Worm (Caenorhabditis elegans) whole organism, L1 larva: ENCODE results near the gene F32D1.11.

Experiments
- C04F5.9 ChIP-seq: sonication (generic microtip); optimal IDR thresholded peaks from 2 replicates; lab custom pipeline; 2016; ENCODE audit warnings: missing genetic modification characterization, missing compliant biosample characterization
- alr-1 ChIP-seq: fragments of 200-800 bp; sonication (Bioruptor generic); optimal IDR thresholded peaks from 2 replicates; lab custom pipeline; 2018; ENCODE audit warnings: borderline replicate concordance, mild to moderate bottlenecking, missing genetic modification characterization, missing compliant biosample characterization
- blmp-1 ChIP-seq: fragments of 150-350 bp; optimal IDR thresholded peaks from 2 replicates; lab custom pipeline; 2014; ENCODE audit warnings: missing biosample characterization, missing genetic modification characterization
- ceh-82 ChIP-seq, 3 experiments: fragments of 150-350 bp in 1 of 3; sonication (generic microtip) in 2 of 3; optimal IDR thresholded peaks; 2 replicates each; lab custom pipeline; 2014 to 2017; ENCODE audit warnings: missing biosample characterization in 3 of 3, missing genetic modification characterization in 3 of 3
- ceh-90 ChIP-seq: sonication (generic microtip); optimal IDR thresholded peaks from 2 replicates; lab custom pipeline; 2016; ENCODE audit warnings: missing genetic modification characterization, missing compliant biosample characterization
- ces-1 ChIP-seq: fragments of 150-350 bp; optimal IDR thresholded peaks from 2 replicates; lab custom pipeline; 2014; ENCODE audit warnings: missing biosample characterization, missing genetic modification reagents, missing genetic modification characterization
- fkh-4 ChIP-seq: sonication (generic microtip); optimal IDR thresholded peaks from 2 replicates; lab custom pipeline; 2016; ENCODE audit warnings: missing compliant biosample characterization, missing genetic modification characterization, borderline replicate concordance
- fkh-8 ChIP-seq: sonication (generic microtip); optimal IDR thresholded peaks from 2 replicates; lab custom pipeline; 2016; ENCODE audit warnings: mild to moderate bottlenecking, missing genetic modification characterization, missing compliant biosample characterization
- fos-1 ChIP-seq: fragments of 150-350 bp; optimal IDR thresholded peaks from 2 replicates; lab custom pipeline; 2014; ENCODE audit warnings: missing biosample characterization, missing genetic modification characterization
- hlh-4 ChIP-seq: sonication (generic microtip); optimal IDR thresholded peaks from 2 replicates; lab custom pipeline; 2016; ENCODE audit warnings: mild to moderate bottlenecking, missing genetic modification characterization, missing compliant biosample characterization
- hpl-2 ChIP-seq: fragments of 150-350 bp; optimal IDR thresholded peaks from 2 replicates; lab custom pipeline; 2014; ENCODE audit warnings: missing biosample characterization, missing genetic modification reagents, missing genetic modification characterization
- irx-1 ChIP-seq: sonication (generic microtip); optimal IDR thresholded peaks from 2 replicates; lab custom pipeline; 2016; ENCODE audit warnings: missing genetic modification characterization, missing compliant biosample characterization
- isw-1 ChIP-seq: fragments of 200-800 bp; sonication (Bioruptor generic); IDR thresholded peaks from 2 replicates; pipeline ENCODE4 v1.3.6; 2022; ENCODE audit warnings: missing genetic modification characterization, missing compliant biosample characterization
- jun-1 ChIP-seq: fragments of 150-350 bp; optimal IDR thresholded peaks from 2 replicates; lab custom pipeline; 2014; ENCODE audit warnings: missing biosample characterization, missing genetic modification reagents, missing genetic modification characterization
- lin-13 ChIP-seq: fragments of 150-350 bp; optimal IDR thresholded peaks from 2 replicates; lab custom pipeline; 2014; ENCODE audit warnings: missing biosample characterization, missing genetic modification reagents, missing genetic modification characterization
- lin-14 ChIP-seq: fragments of 200-800 bp; sonication (Bioruptor generic); optimal IDR thresholded peaks from 2 replicates; lab custom pipeline; 2018; ENCODE audit warnings: mild to moderate bottlenecking, missing genetic modification characterization, moderate library complexity, missing compliant biosample characterization
- lsy-2 ChIP-seq, 2 experiments: fragments of 150-350 bp; optimal IDR thresholded peaks; 2 replicates each; lab custom pipeline; 2014; ENCODE audit warnings: missing biosample characterization in 2 of 2, missing genetic modification characterization in 2 of 2
- mef-2 ChIP-seq: fragments of 150-350 bp; optimal IDR thresholded peaks from 2 replicates; lab custom pipeline; 2014; ENCODE audit warnings: missing biosample characterization, missing genetic modification characterization
- nhr-11 ChIP-seq: fragments of 150-350 bp; optimal IDR thresholded peaks from 2 replicates; lab custom pipeline; 2014; ENCODE audit warnings: missing biosample characterization, missing genetic modification characterization
- nhr-12 ChIP-seq: sonication (generic microtip); optimal IDR thresholded peaks from 2 replicates; lab custom pipeline; 2017; ENCODE audit warnings: missing biosample characterization, missing genetic modification characterization
- nhr-19 ChIP-seq: fragments of 200-800 bp; sonication (Bioruptor generic); conservative IDR thresholded peaks from 2 replicates; pipeline ENCODE4 v1.3.6; 2022; ENCODE audit warnings: missing genetic modification characterization, missing compliant biosample characterization
- nhr-20 ChIP-seq: sonication (generic microtip); optimal IDR thresholded peaks from 2 replicates; lab custom pipeline; 2016; ENCODE audit warnings: mild to moderate bottlenecking, missing genetic modification characterization, missing compliant biosample characterization
- nhr-71 ChIP-seq: sonication (generic microtip); optimal IDR thresholded peaks from 2 replicates; lab custom pipeline; 2016; ENCODE audit warnings: mild to moderate bottlenecking, missing genetic modification characterization, moderate library complexity, missing compliant biosample characterization
- nhr-76 ChIP-seq: sonication (generic microtip); optimal IDR thresholded peaks from 2 replicates; lab custom pipeline; 2017; ENCODE audit warnings: missing biosample characterization, missing genetic modification characterization
- nhr-77 ChIP-seq: fragments of 150-350 bp; optimal IDR thresholded peaks from 2 replicates; lab custom pipeline; 2014; ENCODE audit warnings: missing biosample characterization, missing genetic modification characterization
- nhr-90 ChIP-seq: sonication (generic microtip); optimal IDR thresholded peaks from 2 replicates; lab custom pipeline; 2016; ENCODE audit warnings: mild to moderate bottlenecking, missing genetic modification characterization, missing compliant biosample characterization; ENCODE audit not compliant: poor library complexity
- pag-3 ChIP-seq: sonication (generic microtip); optimal IDR thresholded peaks from 2 replicates; lab custom pipeline; 2017; ENCODE audit warnings: missing genetic modification characterization, mild to moderate bottlenecking, missing compliant biosample characterization, antibody characterized with exemption, borderline replicate concordance; ENCODE audit not compliant: insufficient read depth
- pax-3 ChIP-seq: fragments of 200-800 bp; sonication (Bioruptor generic); optimal IDR thresholded peaks from 2 replicates; lab custom pipeline; 2018; ENCODE audit warnings: mild to moderate bottlenecking, missing genetic modification characterization, moderate library complexity, missing compliant biosample characterization
- rnt-1 ChIP-seq: sonication (generic microtip); optimal IDR thresholded peaks from 2 replicates; lab custom pipeline; 2016; ENCODE audit warnings: mild to moderate bottlenecking, missing genetic modification characterization, moderate library complexity, missing compliant biosample characterization
- snu-23 ChIP-seq: sonication (generic microtip); optimal IDR thresholded peaks from 2 replicates; lab custom pipeline; 2016; ENCODE audit warnings: missing genetic modification characterization, missing compliant biosample characterization
- sptf-1 ChIP-seq: fragments of 150-350 bp; optimal IDR thresholded peaks from 2 replicates; lab custom pipeline; 2014; ENCODE audit warnings: missing biosample characterization, missing genetic modification characterization
- tbx-2 ChIP-seq: sonication (generic microtip); optimal IDR thresholded peaks from 2 replicates; lab custom pipeline; 2016; ENCODE audit warnings: missing genetic modification characterization, missing compliant biosample characterization
- unc-86 ChIP-seq: sonication (generic microtip); optimal IDR thresholded peaks from 2 replicates; lab custom pipeline; 2016; ENCODE audit warnings: missing genetic modification characterization, missing compliant biosample characterization
- unc-98 ChIP-seq: fragments of 200-800 bp; sonication (Bioruptor generic); IDR thresholded peaks from 2 replicates; pipeline ENCODE4 v1.3.6; 2022; ENCODE audit warnings: missing genetic modification characterization, missing compliant biosample characterization
- xbp-1 ChIP-seq: sonication (generic microtip); optimal IDR thresholded peaks from 2 replicates; lab custom pipeline; 2016; ENCODE audit warnings: missing genetic modification characterization, missing compliant biosample characterization
- zag-1 ChIP-seq: fragments of 150-350 bp; optimal IDR thresholded peaks from 2 replicates; lab custom pipeline; 2014; ENCODE audit warnings: missing biosample characterization, missing genetic modification characterization
- zip-4 ChIP-seq: fragments of 200-800 bp; sonication (Bioruptor generic); optimal IDR thresholded peaks from 2 replicates; lab custom pipeline; 2018; ENCODE audit warnings: mild to moderate bottlenecking, missing genetic modification characterization, moderate library complexity, missing compliant biosample characterization

The F32D1.11 gene

ce11 chrV:4326841-4327240, 39.5 kb downstream of the F32D1.11 start, which contains the start of gene D2063.1:
Gene D2063.1, plus strand, starts transcription at chrV:4327121.
- TF ChIP-seq nhr-71 (tag; lab: Kevin White, UChicago) (peak; percentile 53), nhr-19 (GFP tag; lab: Robert Waterston, UW) (peak; percentile 18; the same call in 1 of the 2 replicates), nhr-20 (tag; lab: Kevin White, UChicago) (peak; percentile 44), nhr-76 (no peak), nhr-11 (tag; lab: Kevin White, UChicago) (peak; percentile 13), lin-14 (GFP tag; lab: Kevin White, UChicago) (peak; percentile 34), fos-1 (tag; lab: Kevin White, UChicago) (no peak), rnt-1 (tag; lab: Kevin White, UChicago) (peak; percentile 58), nhr-12 (tag; lab: Kevin White, UChicago) (no peak), isw-1 (GFP tag; lab: Robert Waterston, UW) (no peak), mef-2 (no peak)

- TF ChIP-seq unc-86 (tag; lab: Kevin White, UChicago), result no peak
- TF ChIP-seq alr-1 (tag; lab: Kevin White, UChicago), result no peak
- TF ChIP-seq unc-98 (GFP tag; lab: Robert Waterston, UW), result no peak
- TF ChIP-seq irx-1, result no peak
Observed at ce11 chrV:4325415-4325814, 40.9 kb downstream of the F32D1.11 start, which contains the start of gene nhr-125. Gene nhr-125, minus strand, starts transcription at chrV:4325515.

ce11 chrV:4322706-4323105, 43.6 kb downstream of the F32D1.11 start, which contains the start of gene R02D1.2:
Gene R02D1.2, minus strand, starts transcription at chrV:4322806.
- TF ChIP-seq nhr-90 (no peak), ceh-82 (tag; optimal IDR thresholded peaks at IDR 0.05; lab: Kevin White, UChicago) (no peak), xbp-1 (tag; lab: Kevin White, UChicago) (no peak), blmp-1 (tag; lab: Kevin White, UChicago) (no peak), C04F5.9 (no peak), jun-1 (tag; lab: Kevin White, UChicago) (no peak), lin-14 (GFP tag; lab: Kevin White, UChicago) (no peak), lin-13 (GFP tag; lab: Kevin White, UChicago) (no peak), tbx-2 (no peak), ceh-90 (no peak), sptf-1 (no peak), zag-1 (tag; lab: Kevin White, UChicago) (no peak), fkh-4 (tag; lab: Kevin White, UChicago) (no peak), hpl-2 (GFP tag; lab: Kevin White, UChicago) (no peak), ces-1 (GFP tag; lab: Kevin White, UChicago) (no peak), zip-4 (GFP tag; lab: Kevin White, UChicago) (no peak), pag-3 (tag; lab: Kevin White, UChicago) (no peak), lsy-2 (tag; optimal IDR thresholded peaks at IDR 0.05; lab: Kevin White, UChicago) (no peak), nhr-77 (no peak)

ce11 chrV:4319867-4320266, 46.5 kb downstream of the F32D1.11 start, which contains the start of gene ZC132.9:
Gene ZC132.9, minus strand, starts transcription at chrV:4319967.
- TF ChIP-seq pax-3 (tag; lab: Kevin White, UChicago) (no peak), fkh-8 (tag; lab: Kevin White, UChicago) (peak; percentile 38), nhr-20 (tag; lab: Kevin White, UChicago) (peak; percentile 8), hlh-4 (tag; lab: Kevin White, UChicago) (no peak), snu-23 (GFP tag; lab: Kevin White, UChicago) (no peak)
